Fruit fly (Drosophila melanogaster) whole organism, embryonic: ENCODE measurements around the gene Mgat4a.

Experiments used
- Blimp-1 ChIP-seq: fragments of 200-800 bp; sonication (Bioruptor generic); optimal IDR thresholded peaks from 3 replicates; lab custom pipeline; 2018; ENCODE audit warnings: missing biosample characterization, missing genetic modification characterization, mild to moderate bottlenecking, moderate library complexity, missing genetic modification reagents
- CG12219 ChIP-seq: fragments of 200-800 bp; sonication (Bioruptor generic); optimal IDR thresholded peaks from 3 replicates; lab custom pipeline; 2018; ENCODE audit warnings: missing biosample characterization, mild to moderate bottlenecking, missing genetic modification characterization
- CG17328 ChIP-seq: fragments of 200-800 bp; sonication (Bioruptor generic); IDR thresholded peaks from 2 replicates; pipeline ENCODE4 v1.3.6; 2022; ENCODE audit warnings: missing biosample characterization, missing genetic modification characterization
- CG18599 ChIP-seq: fragments of 200-800 bp; sonication (Bioruptor generic); optimal IDR thresholded peaks from 3 replicates; lab custom pipeline; 2017; ENCODE audit warnings: missing biosample characterization, missing genetic modification characterization, mild to moderate bottlenecking, moderate library complexity, missing genetic modification reagents
- CG18764 ChIP-seq: fragments of 200-800 bp; sonication (Bioruptor generic); optimal IDR thresholded peaks from 3 replicates; lab custom pipeline; 2016; ENCODE audit warnings: missing biosample characterization, missing genetic modification characterization
- CG2120 ChIP-seq: fragments of 200-800 bp; sonication (Bioruptor generic); optimal IDR thresholded peaks from 3 replicates; lab custom pipeline; 2016; ENCODE audit warnings: missing biosample characterization, missing genetic modification characterization
- CG2129 ChIP-seq: fragments of 200-800 bp; sonication (Bioruptor generic); IDR thresholded peaks from 2 replicates; pipeline ENCODE4 v1.3.6; 2022; ENCODE audit warnings: missing biosample characterization, missing genetic modification characterization; ENCODE audit not compliant: partially characterized antibody
- CG2712 ChIP-seq: fragments of 200-800 bp; optimal IDR thresholded peaks from 3 replicates; lab custom pipeline; 2019; ENCODE audit warnings: missing biosample characterization, mild to moderate bottlenecking, missing genetic modification characterization, moderate library complexity
- CG30020 ChIP-seq: fragments of 200-800 bp; optimal IDR thresholded peaks from 2 replicates; lab custom pipeline; 2019; ENCODE audit warnings: missing biosample characterization, mild to moderate bottlenecking, missing genetic modification characterization, moderate library complexity
- CG3065 ChIP-seq: fragments of 200-800 bp; sonication (Bioruptor generic); optimal IDR thresholded peaks from 2 replicates; lab custom pipeline; 2016; ENCODE audit warnings: missing biosample characterization, missing genetic modification characterization
- CG31365 ChIP-seq: fragments of 200-800 bp; sonication (Bioruptor generic); optimal IDR thresholded peaks from 2 replicates; lab custom pipeline; 2018; ENCODE audit warnings: missing biosample characterization, mild to moderate bottlenecking, missing genetic modification characterization
- CG31388 ChIP-seq: fragments of 200-800 bp; sonication (Bioruptor generic); optimal IDR thresholded peaks from 2 replicates; lab custom pipeline; 2016; ENCODE audit warnings: missing biosample characterization, missing genetic modification characterization
- CG3847 ChIP-seq: fragments of 200-800 bp; sonication (Bioruptor generic); IDR thresholded peaks from 2 replicates; pipeline ENCODE4 v1.3.6; 2022; ENCODE audit warnings: missing biosample characterization, missing genetic modification characterization
- CG4328 ChIP-seq: fragments of 200-800 bp; sonication (Bioruptor generic); optimal IDR thresholded peaks from 3 replicates; lab custom pipeline; 2017; ENCODE audit warnings: missing biosample characterization, missing genetic modification reagents, missing genetic modification characterization
- CG7745 ChIP-seq: fragments of 200-800 bp; sonication (Bioruptor generic); optimal IDR thresholded peaks from 2 replicates; lab custom pipeline; 2018; ENCODE audit warnings: missing biosample characterization, mild to moderate bottlenecking, missing genetic modification characterization, moderate library complexity
- CG9215 ChIP-seq: fragments of 200-800 bp; sonication (Bioruptor generic); IDR thresholded peaks from 2 replicates; pipeline ENCODE4 v1.3.6; 2022; ENCODE audit warnings: missing biosample characterization, missing genetic modification characterization
- CG9727 ChIP-seq: fragments of 200-800 bp; sonication (Bioruptor generic); optimal IDR thresholded peaks from 3 replicates; lab custom pipeline; 2017; ENCODE audit warnings: missing biosample characterization, mild to moderate bottlenecking, missing genetic modification characterization
- Ets97D ChIP-seq: fragments of 200-800 bp; sonication (Bioruptor generic); optimal IDR thresholded peaks from 3 replicates; lab custom pipeline; 2016; ENCODE audit warnings: missing biosample characterization, missing genetic modification characterization
- Gug ChIP-seq: fragments of 200-800 bp; sonication (Bioruptor generic); IDR thresholded peaks from 4 replicates; pipeline ENCODE4 v1.3.6; 2022; ENCODE audit warnings: missing biosample characterization, missing genetic modification characterization
- HmgZ ChIP-seq: fragments of 200-800 bp; sonication (Bioruptor generic); optimal IDR thresholded peaks from 2 replicates; lab custom pipeline; 2018; ENCODE audit warnings: missing biosample characterization, mild to moderate bottlenecking, missing genetic modification characterization
- Hmr ChIP-seq: fragments of 200-800 bp; sonication (Bioruptor generic); optimal IDR thresholded peaks from 3 replicates; lab custom pipeline; 2017; ENCODE audit warnings: mild to moderate bottlenecking, missing biosample characterization, missing genetic modification reagents, missing genetic modification characterization
- Oaz ChIP-seq: fragments of 200-800 bp; sonication (Bioruptor generic); IDR thresholded peaks from 2 replicates; pipeline ENCODE4 v1.3.6; 2022; ENCODE audit warnings: missing biosample characterization, missing genetic modification characterization
- Pdp1 ChIP-seq, 2 experiments: fragments of 200-800 bp; sonication (Bioruptor generic); optimal IDR thresholded peaks; 3 replicates each; lab custom pipeline; 2016; ENCODE audit warnings: missing biosample characterization in 2 of 2, missing genetic modification characterization in 2 of 2, mild to moderate bottlenecking in 1 of 2, moderate library complexity in 1 of 2
- Rfx ChIP-seq: fragments of 200-800 bp; sonication (Bioruptor generic); IDR thresholded peaks from 2 replicates; pipeline ENCODE4 v1.3.6; 2022; ENCODE audit warnings: missing biosample characterization, missing genetic modification characterization
- Ssrp ChIP-seq: fragments of 200-800 bp; sonication (Bioruptor generic); optimal IDR thresholded peaks from 2 replicates; lab custom pipeline; 2018; ENCODE audit warnings: missing biosample characterization, mild to moderate bottlenecking, missing genetic modification characterization, moderate library complexity
- Vsx1 ChIP-seq: fragments of 200-800 bp; sonication (Bioruptor generic); optimal IDR thresholded peaks from 2 replicates; lab custom pipeline; 2017; ENCODE audit warnings: missing biosample characterization, mild to moderate bottlenecking, missing genetic modification characterization, missing genetic modification reagents
- ac ChIP-seq: fragments of 200-800 bp; sonication (Bioruptor generic); optimal IDR thresholded peaks from 3 replicates; lab custom pipeline; 2017; ENCODE audit warnings: missing biosample characterization, mild to moderate bottlenecking, missing genetic modification characterization
- cad ChIP-seq: fragments of >200 bp; optimal IDR thresholded peaks from 2 replicates; lab custom pipeline; 2017; ENCODE audit warnings: missing biosample characterization, missing genetic modification characterization
- chm ChIP-seq: fragments of 200-800 bp; sonication (Bioruptor generic); IDR thresholded peaks from 2 replicates; pipeline ENCODE4 v1.3.6; 2022; ENCODE audit warnings: missing biosample characterization, missing genetic modification characterization
- gcm ChIP-seq: fragments of 200-800 bp; sonication (Bioruptor generic); optimal IDR thresholded peaks from 2 replicates; lab custom pipeline; 2019; ENCODE audit warnings: missing biosample characterization, mild to moderate bottlenecking, missing genetic modification characterization, moderate library complexity
- gro ChIP-seq: fragments of 200-800 bp; sonication (Bioruptor generic); optimal IDR thresholded peaks from 2 replicates; lab custom pipeline; 2016; ENCODE audit warnings: missing biosample characterization, missing genetic modification characterization
- hb ChIP-seq: fragments of 200-800 bp; sonication (Bioruptor generic); IDR thresholded peaks from 3 replicates; pipeline ENCODE4 v1.3.6; 2022; ENCODE audit warnings: missing biosample characterization, missing genetic modification characterization; ENCODE audit not compliant: partially characterized antibody
- hkb ChIP-seq, 2 experiments: fragments of 200-800 bp in 1 of 2; fragments of >200 bp in 1 of 2; sonication (Bioruptor generic) in 1 of 2; IDR thresholded peaks in 1 of 2; optimal IDR thresholded peaks in 1 of 2; 2 replicates each; pipeline versions ENCODE4 v1.3.6 to Lab custom; 2017 to 2022; ENCODE audit warnings: missing biosample characterization in 1 of 2, missing genetic modification characterization in 1 of 2
- kay ChIP-seq: fragments of 200-800 bp; sonication (Bioruptor generic); optimal IDR thresholded peaks from 2 replicates; lab custom pipeline; 2016; ENCODE audit warnings: missing biosample characterization, missing genetic modification characterization
- knrl ChIP-seq: fragments of 200-800 bp; sonication (Bioruptor generic); IDR thresholded peaks from 3 replicates; pipeline ENCODE4 v1.3.6; 2022; ENCODE audit warnings: missing biosample characterization, missing genetic modification characterization; ENCODE audit not compliant: partially characterized antibody
- lab ChIP-seq: fragments of 200-800 bp; sonication (Bioruptor generic); optimal IDR thresholded peaks from 3 replicates; lab custom pipeline; 2017; ENCODE audit warnings: missing biosample characterization, missing genetic modification characterization, mild to moderate bottlenecking, moderate library complexity, missing genetic modification reagents
- lilli ChIP-seq: fragments of 200-800 bp; sonication (Bioruptor generic); optimal IDR thresholded peaks from 3 replicates; lab custom pipeline; 2016; ENCODE audit warnings: missing biosample characterization, missing genetic modification characterization
- mirr ChIP-seq: fragments of 200-800 bp; sonication (Bioruptor generic); optimal IDR thresholded peaks from 3 replicates; lab custom pipeline; 2018; ENCODE audit warnings: missing biosample characterization, mild to moderate bottlenecking, missing genetic modification characterization
- nau ChIP-seq: fragments of 200-800 bp; sonication (Bioruptor generic); optimal IDR thresholded peaks from 3 replicates; lab custom pipeline; 2017; ENCODE audit warnings: missing biosample characterization, mild to moderate bottlenecking, missing genetic modification characterization, missing genetic modification reagents
- pnt ChIP-seq: fragments of 200-800 bp; sonication (Bioruptor generic); optimal IDR thresholded peaks from 3 replicates; lab custom pipeline; 2016; ENCODE audit warnings: missing biosample characterization, missing genetic modification characterization
- scrt ChIP-seq: fragments of 200-800 bp; sonication (Bioruptor generic); optimal IDR thresholded peaks from 2 replicates; lab custom pipeline; 2018; ENCODE audit warnings: missing biosample characterization, mild to moderate bottlenecking, missing genetic modification characterization, moderate library complexity
- sens ChIP-seq: fragments of 200-800 bp; sonication (Bioruptor generic); peaks from one replicate; lab custom pipeline; 2016; ENCODE audit warnings: missing biosample characterization, missing genetic modification characterization
- sens-2 ChIP-seq: fragments of 200-800 bp; sonication (Bioruptor generic); IDR thresholded peaks from 2 replicates; pipeline ENCODE4 v1.3.6; 2022; ENCODE audit warnings: missing biosample characterization, missing genetic modification characterization
- seq ChIP-seq: fragments of 200-800 bp; sonication (Bioruptor generic); IDR thresholded peaks from 2 replicates; pipeline ENCODE4 v1.3.6; 2022; ENCODE audit warnings: missing biosample characterization, missing genetic modification characterization
- sisA ChIP-seq: fragments of 200-800 bp; sonication (Bioruptor generic); IDR thresholded peaks from 2 replicates; pipeline ENCODE4 v1.3.6; 2022; ENCODE audit warnings: missing biosample characterization, missing genetic modification characterization
- sna ChIP-seq: fragments of 200-800 bp; sonication (Bioruptor generic); IDR thresholded peaks from 2 replicates; pipeline ENCODE4 v1.3.6; 2022; ENCODE audit warnings: missing biosample characterization, missing genetic modification characterization; ENCODE audit not compliant: partially characterized antibody
- stc ChIP-seq: fragments of 200-800 bp; sonication (Bioruptor generic); IDR thresholded peaks from 2 replicates; pipeline ENCODE4 v1.3.6; 2022; ENCODE audit warnings: missing biosample characterization, missing genetic modification characterization
- tna ChIP-seq: fragments of 200-800 bp; sonication (Bioruptor generic); IDR thresholded peaks from 2 replicates; pipeline ENCODE4 v1.3.6; 2022; ENCODE audit warnings: missing biosample characterization, missing genetic modification characterization; ENCODE audit not compliant: partially characterized antibody
- vfl ChIP-seq: fragments of 200-800 bp; sonication (Bioruptor generic); optimal IDR thresholded peaks from 2 replicates; lab custom pipeline; 2016; ENCODE audit warnings: missing biosample characterization, missing genetic modification characterization

The Mgat4a gene

DNA sequence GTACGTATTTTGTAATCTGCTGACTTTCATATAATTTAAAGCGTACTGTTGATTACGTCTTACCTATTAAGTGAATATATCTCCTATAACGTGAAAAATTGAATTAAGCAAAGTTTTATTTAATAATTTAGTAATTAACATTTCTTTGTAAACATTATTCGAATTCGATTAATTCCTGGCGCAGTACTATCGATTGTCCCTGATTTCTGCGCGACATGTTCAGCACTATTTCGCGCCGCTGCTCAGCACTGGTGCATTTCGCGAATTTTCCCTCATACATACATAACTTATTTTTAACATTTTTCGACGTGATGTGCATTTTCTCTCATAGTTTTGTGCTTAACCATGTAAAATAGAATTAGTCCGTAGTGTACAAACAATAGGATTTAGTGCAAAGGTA is 27.8 kb downstream of the Mgat4a start, which contains the start of gene Helz (continued):
- TF ChIP-seq CG17328 (GFP tag; lab: Robert Waterston, UW) (no peak), gro (GFP tag; lab: Kevin White, UChicago) (peak; percentile 31), CG2129 (GFP tag; lab: Robert Waterston, UW) (no peak), hkb (optimal IDR thresholded peaks at IDR 0.05; lab: Kevin White, UChicago) (no peak), hkb (GFP tag; IDR thresholded peaks at IDR 0.05; lab: Robert Waterston, UW) (no peak), CG7745 (tag; lab: Kevin White, UChicago) (no peak), nau (GFP tag; lab: Kevin White, UChicago) (no peak), CG30020 (no peak), Oaz (GFP tag; lab: Robert Waterston, UW) (no peak), Pdp1 (GFP tag; optimal IDR thresholded peaks at IDR 0.05; lab: Kevin White, UChicago) (peak in 1 of 2 experiments; percentile 11), chm (0 out of 2 replicates have a peak, but pooled peaks have one; percentile 14), lilli (GFP tag; lab: Kevin White, UChicago) (no peak), CG12219 (GFP tag; lab: Kevin White, UChicago) (no peak), tna (GFP tag; lab: Robert Waterston, UW) (no peak), vfl (peak; percentile 54), cad (no peak), knrl (no peak), lab (no peak), CG31388 (GFP tag; lab: Kevin White, UChicago) (no peak)

DNA sequence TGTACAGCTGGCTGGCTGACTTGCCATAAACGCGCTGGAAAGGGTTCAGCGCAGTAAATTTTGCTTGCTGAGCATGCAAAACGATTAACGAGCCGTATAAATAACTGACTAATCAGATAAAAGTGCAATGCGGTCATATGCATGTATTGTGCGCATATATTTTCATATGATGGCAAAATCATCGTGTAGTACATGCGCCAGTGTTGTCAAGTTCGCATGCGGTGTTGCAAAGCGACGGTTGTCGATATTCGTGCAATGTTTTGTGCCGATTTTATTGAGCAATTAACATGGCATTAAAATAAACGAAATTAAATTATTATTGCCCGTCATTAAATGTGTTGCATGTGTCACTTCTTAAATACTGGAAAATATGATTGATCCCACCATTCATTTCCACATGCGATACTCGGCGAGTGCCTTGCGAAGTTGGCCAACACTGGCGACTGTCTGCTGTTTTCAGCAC is 28.3 kb downstream of the Mgat4a start:
- peak; percentile 79 for TF ChIP-seq CG18764 (GFP tag; lab: Kevin White, UChicago)
- TF ChIP-seq CG2120 (GFP tag; lab: Kevin White, UChicago) = peak; percentile 91
- peak; percentile 58 for TF ChIP-seq stc
- peak; percentile 65; the same call in 3 of the 4 replicates for TF ChIP-seq Gug (GFP tag; lab: Robert Waterston, UW)
- peak; percentile 28 for TF ChIP-seq CG4328 (GFP tag; lab: Kevin White, UChicago)
- TF ChIP-seq tna (GFP tag; lab: Robert Waterston, UW) = peak; percentile 44
- peak; percentile 76 for TF ChIP-seq sisA (GFP tag; lab: Robert Waterston, UW)
- no peak for TF ChIP-seq Vsx1
- TF ChIP-seq HmgZ (tag; lab: Kevin White, UChicago) = peak; percentile 83
- TF ChIP-seq seq = peak; percentile 48; the same call in 1 of the 2 replicates
- TF ChIP-seq gcm (GFP tag; lab: Kevin White, UChicago) = no peak
- TF ChIP-seq sna (GFP tag; lab: Robert Waterston, UW) = peak; percentile 59
- no peak for TF ChIP-seq scrt (GFP tag; lab: Kevin White, UChicago)
- TF ChIP-seq sens (GFP tag; lab: Kevin White, UChicago) = peak; percentile 98
- TF ChIP-seq Rfx (GFP tag; lab: Robert Waterston, UW) = peak; percentile 85
- peak; percentile 80 for TF ChIP-seq hb (GFP tag; lab: Robert Waterston, UW)
- TF ChIP-seq sens-2 = no peak
- peak; percentile 37 for TF ChIP-seq Ssrp (tag; lab: Kevin White, UChicago)
- no peak for TF ChIP-seq ac
- peak; percentile 61 for TF ChIP-seq pnt
- TF ChIP-seq mirr = no peak
- TF ChIP-seq Blimp-1 (GFP tag; lab: Kevin White, UChicago) = no peak
- peak; percentile 0 for TF ChIP-seq CG31365 (tag; lab: Kevin White, UChicago)
- TF ChIP-seq CG18599 (GFP tag; lab: Kevin White, UChicago) = peak; percentile 79
- TF ChIP-seq kay (GFP tag; lab: Kevin White, UChicago) = peak; percentile 75
- TF ChIP-seq CG2712 = peak; percentile 64
- peak; percentile 85 for TF ChIP-seq gro (GFP tag; lab: Kevin White, UChicago)
- peak; percentile 54 for TF ChIP-seq CG3065 (GFP tag; lab: Kevin White, UChicago)
- TF ChIP-seq CG9727 (GFP tag; lab: Kevin White, UChicago) = peak; percentile 64
- peak; percentile 82 for TF ChIP-seq CG9215 (GFP tag; lab: Robert Waterston, UW)
- peak; percentile 88 for TF ChIP-seq CG3847 (GFP tag; lab: Robert Waterston, UW)
- TF ChIP-seq Ets97D (GFP tag; lab: Kevin White, UChicago) = peak; percentile 70
- TF ChIP-seq Hmr (GFP tag; lab: Kevin White, UChicago) = peak; percentile 77
